Fruit fly (Drosophila melanogaster) Kc167 (cell line): ENCODE measurements around the gene CG14853.

Source experiments
- h ChIP-seq: fragments of >200 bp; optimal IDR thresholded peaks from 3 replicates; lab custom pipeline; 2018; ENCODE audit warnings: missing external identifiers
- psq ChIP-seq: fragments of >200 bp; optimal IDR thresholded peaks from 2 replicates; lab custom pipeline; 2017; ENCODE audit warnings: missing external identifiers

- TF ChIP-seq psq (lab: Kevin White, UChicago) = no peak
- no peak for TF ChIP-seq h
These were observed 22.5 kb downstream of the CG14853 start for dm6 chr3R:14631911-14632310.
